Worm (Caenorhabditis elegans): ENCODE data around the gene wht-8.

The wht-8 gene

ce11 chrIII:11175642-11176217 lies 42.9 kb upstream of the wht-8 start:
- no peak for TF ChIP-seq F57A8.1 (GFP tag; optimal IDR thresholded peaks at IDR 0.05)
- TF ChIP-seq T26A5.8 (tag; optimal IDR thresholded peaks at IDR 0.05), result no peak
- TF ChIP-seq lin-26 (GFP tag; IDR thresholded peaks at IDR 0.05), result peak; percentile 61; the same call in 1 of the 2 replicates
- no peak for TF ChIP-seq hsf-1 (GFP tag; IDR thresholded peaks at IDR 0.05)
- TF ChIP-seq egl-44 (GFP tag; IDR thresholded peaks at IDR 0.05), result no peak
- TF ChIP-seq F39B2.1 (GFP tag; IDR thresholded peaks at IDR 0.05), result no peak
- peak; percentile 85 for TF ChIP-seq zfh-2 (GFP tag; conservative IDR thresholded peaks at IDR 0.05)
- no peak for TF ChIP-seq ZK185.1 (tag; optimal IDR thresholded peaks at IDR 0.05; ENCODE audit: poor library complexity, severe bottlenecking)
- no peak for TF ChIP-seq nhr-80 (tag; optimal IDR thresholded peaks at IDR 0.05)
- no peak for TF ChIP-seq B0019.2 (GFP tag; conservative IDR thresholded peaks at IDR 0.05)
- no peak for TF ChIP-seq K11D2.4 (GFP tag; IDR thresholded peaks at IDR 0.05)
- TF ChIP-seq nhr-179 (tag; optimal IDR thresholded peaks at IDR 0.05), result no peak
- TF ChIP-seq rpc-1 (optimal IDR thresholded peaks at IDR 0.05), result no peak
- TF ChIP-seq rpc-1 (tag; optimal IDR thresholded peaks at IDR 0.05), result no peak
- TF ChIP-seq egrh-3 (GFP tag; IDR thresholded peaks at IDR 0.05), result peak; percentile 59
- TF ChIP-seq mel-28 (tag; optimal IDR thresholded peaks at IDR 0.05; ENCODE audit: borderline replicate concordance), result no peak

- peak; percentile 95 for TF ChIP-seq zfh-2 (GFP tag; conservative IDR thresholded peaks at IDR 0.05)
- TF ChIP-seq chd-7 (tag; optimal IDR thresholded peaks at IDR 0.05), result no peak
- 0 out of 2 replicates have a peak, but pooled peaks have one; percentile 11 for TF ChIP-seq egl-44 (GFP tag; IDR thresholded peaks at IDR 0.05)
- 0 out of 2 replicates have a peak, but pooled peaks have one; percentile 20 for TF ChIP-seq mcd-1 (GFP tag; IDR thresholded peaks at IDR 0.05)
- no peak for TF ChIP-seq ama-1 (optimal IDR thresholded peaks at IDR 0.05)
- TF ChIP-seq ama-1 (GFP tag; optimal IDR thresholded peaks at IDR 0.05), result no peak
- peak; percentile 11 for TF ChIP-seq lin-40 (tag; optimal IDR thresholded peaks at IDR 0.05)
- TF ChIP-seq ceh-27 (GFP tag; optimal IDR thresholded peaks at IDR 0.05), result peak; percentile 54
- TF ChIP-seq hmg-1.2 (GFP tag; IDR thresholded peaks at IDR 0.05), result peak; percentile 17; the same call in 1 of the 2 replicates
- peak; percentile 80 for TF ChIP-seq nhr-80 (tag; optimal IDR thresholded peaks at IDR 0.05)
- TF ChIP-seq lin-35 (GFP tag; optimal IDR thresholded peaks at IDR 0.05), result no peak
- TF ChIP-seq ztf-28 (GFP tag; IDR thresholded peaks at IDR 0.05), result no peak
- TF ChIP-seq athp-1 (tag; optimal IDR thresholded peaks at IDR 0.05), result no peak
- no peak for TF ChIP-seq rpc-1 (optimal IDR thresholded peaks at IDR 0.05)
- TF ChIP-seq rpc-1 (tag; optimal IDR thresholded peaks at IDR 0.05), result no peak
- TF ChIP-seq ztf-6 (GFP tag; IDR thresholded peaks at IDR 0.05), result no peak
- TF ChIP-seq zim-3 (tag; optimal IDR thresholded peaks at IDR 0.05), result no peak
- no peak for TF ChIP-seq nhr-179 (tag; optimal IDR thresholded peaks at IDR 0.05)
- TF ChIP-seq ceh-79 (tag; optimal IDR thresholded peaks at IDR 0.05), result no peak
- TF ChIP-seq ekl-4 (GFP tag; IDR thresholded peaks at IDR 0.05), result 0 out of 2 replicates have a peak, but pooled peaks have one; percentile 39
- no peak for TF ChIP-seq sptf-2 (GFP tag; optimal IDR thresholded peaks at IDR 0.05)
- TF ChIP-seq ztf-22 (GFP tag; optimal IDR thresholded peaks at IDR 0.05), result no peak
- no peak for TF ChIP-seq Y56A3A.18 (GFP tag; IDR thresholded peaks at IDR 0.05)
- no peak for TF ChIP-seq nfya-1 (tag; optimal IDR thresholded peaks at IDR 0.05; ENCODE audit: borderline replicate concordance, insufficient read depth)
- no peak for TF ChIP-seq F39B2.1 (GFP tag; IDR thresholded peaks at IDR 0.05)
- no peak for TF ChIP-seq nhr-90 (tag; optimal IDR thresholded peaks at IDR 0.05)
- TF ChIP-seq nhr-120 (GFP tag; IDR thresholded peaks at IDR 0.05), result no peak
- no peak for TF ChIP-seq unc-130 (GFP tag; optimal IDR thresholded peaks at IDR 0.05)
- no peak for TF ChIP-seq cebp-1 (GFP tag; IDR thresholded peaks at IDR 0.05)
- peak; percentile 55 for TF ChIP-seq cebp-1 (tag; optimal IDR thresholded peaks at IDR 0.05)
- no peak for TF ChIP-seq ccch-3 (GFP tag; optimal IDR thresholded peaks at IDR 0.05)
- TF ChIP-seq lir-1 (GFP tag; conservative IDR thresholded peaks at IDR 0.05), result no peak
- no peak for TF ChIP-seq F52B5.7 (tag; optimal IDR thresholded peaks at IDR 0.05)
- no peak for TF ChIP-seq sea-2 (GFP tag; IDR thresholded peaks at IDR 0.05)
- no peak for TF ChIP-seq snpc-1.3 (tag; optimal IDR thresholded peaks at IDR 0.05; ENCODE audit: insufficient read depth)
- peak; percentile 38 for TF ChIP-seq nhr-27 (tag; optimal IDR thresholded peaks at IDR 0.05)
- TF ChIP-seq Y53G8AR.9 (GFP tag; conservative IDR thresholded peaks at IDR 0.05), result no peak
Measured at ce11 chrIII:11185483-11186115, 33.0 kb upstream of the wht-8 start.

Measured in whole organism, young adult.